Fruit fly (Drosophila melanogaster) whole organism, prepupa: ENCODE data around the gene Ddx1.

Experiments
- Blimp-1 ChIP-seq: fragments of 200-800 bp; sonication (Bioruptor generic); optimal IDR thresholded peaks from 3 replicates; lab custom pipeline; 2017; ENCODE audit warnings: missing biosample characterization, missing genetic modification characterization, mild to moderate bottlenecking, moderate library complexity, missing genetic modification reagents
- CG10631 ChIP-seq: fragments of 200-800 bp; sonication (Bioruptor generic); optimal IDR thresholded peaks from 2 replicates; lab custom pipeline; 2016; ENCODE audit warnings: missing biosample characterization, missing genetic modification characterization
- CG10669 ChIP-seq: fragments of 200-800 bp; sonication (Bioruptor generic); optimal IDR thresholded peaks from 3 replicates; lab custom pipeline; 2018; ENCODE audit warnings: missing biosample characterization, mild to moderate bottlenecking, missing genetic modification characterization, moderate library complexity
- CG1621 ChIP-seq: fragments of 200-800 bp; sonication (Bioruptor generic); optimal IDR thresholded peaks from 3 replicates; lab custom pipeline; 2018; ENCODE audit warnings: missing biosample characterization, mild to moderate bottlenecking, missing genetic modification characterization
- CG3032 ChIP-seq: fragments of 200-800 bp; optimal IDR thresholded peaks from 2 replicates; lab custom pipeline; 2019; ENCODE audit warnings: missing biosample characterization, mild to moderate bottlenecking, missing genetic modification characterization, moderate library complexity
- CG31627 ChIP-seq: fragments of 200-800 bp; sonication (Bioruptor generic); optimal IDR thresholded peaks from 3 replicates; lab custom pipeline; 2016; ENCODE audit warnings: missing biosample characterization, missing genetic modification characterization
- CG32006 ChIP-seq: fragments of 200-800 bp; sonication (Bioruptor generic); optimal IDR thresholded peaks from 3 replicates; lab custom pipeline; 2017; ENCODE audit warnings: missing biosample characterization, mild to moderate bottlenecking, missing genetic modification characterization
- CG34406 ChIP-seq: fragments of 200-800 bp; sonication (Bioruptor generic); optimal IDR thresholded peaks from 3 replicates; lab custom pipeline; 2016; ENCODE audit warnings: missing biosample characterization, missing genetic modification characterization
- CG3919 ChIP-seq: fragments of 200-800 bp; sonication (Bioruptor generic); optimal IDR thresholded peaks from 3 replicates; lab custom pipeline; 2016; ENCODE audit warnings: missing biosample characterization, missing genetic modification characterization
- CG4318 ChIP-seq: fragments of 200-800 bp; sonication (Bioruptor generic); optimal IDR thresholded peaks from 3 replicates; lab custom pipeline; 2017; ENCODE audit warnings: missing biosample characterization, mild to moderate bottlenecking, missing genetic modification characterization
- CG6163 ChIP-seq: fragments of 200-800 bp; sonication (Bioruptor generic); IDR thresholded peaks from 3 replicates; pipeline ENCODE4 v1.3.6; 2022; ENCODE audit warnings: missing biosample characterization, missing genetic modification characterization
- CG6792 ChIP-seq: fragments of 200-800 bp; sonication (Bioruptor generic); optimal IDR thresholded peaks from 3 replicates; lab custom pipeline; 2016; ENCODE audit warnings: missing biosample characterization, missing genetic modification characterization
- CG6808 ChIP-seq: fragments of 200-800 bp; sonication (Bioruptor generic); optimal IDR thresholded peaks from 3 replicates; lab custom pipeline; 2017; ENCODE audit warnings: missing biosample characterization, missing genetic modification characterization, mild to moderate bottlenecking, moderate library complexity, missing genetic modification reagents
- CG7368 ChIP-seq: fragments of 200-800 bp; sonication (Bioruptor generic); optimal IDR thresholded peaks from 3 replicates; lab custom pipeline; 2016; ENCODE audit warnings: missing biosample characterization, missing genetic modification characterization
- CG8119 ChIP-seq: fragments of 200-800 bp; sonication (Bioruptor generic); IDR thresholded peaks from 3 replicates; pipeline ENCODE4 v1.3.6; 2022; ENCODE audit warnings: missing biosample characterization, missing genetic modification characterization
- CG9139 ChIP-seq: fragments of 200-800 bp; sonication (Bioruptor generic); optimal IDR thresholded peaks from 3 replicates; lab custom pipeline; 2017; ENCODE audit warnings: missing biosample characterization, mild to moderate bottlenecking, missing genetic modification characterization
- Eip78C ChIP-seq: fragments of 200-800 bp; sonication (Bioruptor generic); peaks from one replicate; lab custom pipeline; 2016; ENCODE audit warnings: missing biosample characterization, missing genetic modification characterization
- Eip93F ChIP-seq: fragments of 200-800 bp; sonication (Bioruptor generic); optimal IDR thresholded peaks from 2 replicates; lab custom pipeline; 2016; ENCODE audit warnings: missing biosample characterization, mild to moderate bottlenecking, missing genetic modification characterization
- Ets21C ChIP-seq: fragments of 200-800 bp; sonication (Bioruptor generic); optimal IDR thresholded peaks from 3 replicates; lab custom pipeline; 2016; ENCODE audit warnings: missing biosample characterization, missing genetic modification characterization
- Hr39 ChIP-seq: fragments of 200-800 bp; sonication (Bioruptor generic); optimal IDR thresholded peaks from 2 replicates; lab custom pipeline; 2016; ENCODE audit warnings: missing biosample characterization, missing genetic modification characterization
- Lpt ChIP-seq: fragments of 200-800 bp; sonication (Bioruptor generic); optimal IDR thresholded peaks from 3 replicates; lab custom pipeline; 2016; ENCODE audit warnings: missing biosample characterization, missing genetic modification characterization
- Met ChIP-seq: fragments of 200-800 bp; sonication (Bioruptor generic); optimal IDR thresholded peaks from 3 replicates; lab custom pipeline; 2016; ENCODE audit warnings: missing biosample characterization, missing genetic modification characterization
- Sox102F ChIP-seq: fragments of 200-800 bp; sonication (Bioruptor generic); optimal IDR thresholded peaks from 2 replicates; lab custom pipeline; 2016; ENCODE audit warnings: missing biosample characterization, mild to moderate bottlenecking, missing genetic modification characterization
- Sox14 ChIP-seq: fragments of 200-800 bp; sonication (Bioruptor generic); optimal IDR thresholded peaks from 3 replicates; lab custom pipeline; 2016; ENCODE audit warnings: missing biosample characterization, missing genetic modification characterization
- Sox15 ChIP-seq: fragments of 200-800 bp; sonication (Bioruptor generic); optimal IDR thresholded peaks from 3 replicates; lab custom pipeline; 2016; ENCODE audit warnings: missing biosample characterization, missing genetic modification characterization
- acj6 ChIP-seq: fragments of 200-800 bp; sonication (Bioruptor generic); optimal IDR thresholded peaks from 3 replicates; lab custom pipeline; 2016; ENCODE audit warnings: missing biosample characterization, missing genetic modification characterization
- cyc ChIP-seq: fragments of 200-800 bp; sonication (Bioruptor generic); optimal IDR thresholded peaks from 3 replicates; lab custom pipeline; 2016; ENCODE audit warnings: missing biosample characterization, missing genetic modification characterization
- eg ChIP-seq: fragments of 200-800 bp; sonication (Bioruptor generic); IDR thresholded peaks from 3 replicates; pipeline ENCODE4 v1.3.6; 2022; ENCODE audit warnings: missing biosample characterization, missing genetic modification characterization
- esn ChIP-seq: fragments of 200-800 bp; sonication (Bioruptor generic); optimal IDR thresholded peaks from 2 replicates; lab custom pipeline; 2016; ENCODE audit warnings: missing biosample characterization, mild to moderate bottlenecking, missing genetic modification characterization, moderate library complexity
- fd59A ChIP-seq: fragments of 200-800 bp; sonication (Bioruptor generic); optimal IDR thresholded peaks from 2 replicates; lab custom pipeline; 2017; ENCODE audit warnings: missing biosample characterization, mild to moderate bottlenecking, missing genetic modification characterization, missing genetic modification reagents
- lz ChIP-seq: fragments of 200-800 bp; sonication (Bioruptor generic); optimal IDR thresholded peaks from 3 replicates; lab custom pipeline; 2016; ENCODE audit warnings: missing biosample characterization, missing genetic modification characterization
- net ChIP-seq: fragments of 200-800 bp; sonication (Bioruptor generic); optimal IDR thresholded peaks from 3 replicates; lab custom pipeline; 2016; ENCODE audit warnings: missing biosample characterization, missing genetic modification characterization
- pdm3 ChIP-seq: fragments of 200-800 bp; sonication (Bioruptor generic); optimal IDR thresholded peaks from 3 replicates; lab custom pipeline; 2016; ENCODE audit warnings: missing biosample characterization, missing genetic modification characterization
- ss ChIP-seq, 2 experiments: fragments of 200-800 bp; sonication (Bioruptor generic); optimal IDR thresholded peaks; 2 replicates in 1 of 2; 3 replicates in 1 of 2; lab custom pipeline; 2017 to 2018; ENCODE audit warnings: mild to moderate bottlenecking in 2 of 2, missing biosample characterization in 2 of 2, missing genetic modification characterization in 2 of 2, moderate library complexity in 1 of 2
- svp ChIP-seq: fragments of 200-800 bp; sonication (Bioruptor generic); peaks from one replicate; lab custom pipeline; 2016; ENCODE audit warnings: missing biosample characterization, missing genetic modification characterization

Ddx1 gene

DNA sequence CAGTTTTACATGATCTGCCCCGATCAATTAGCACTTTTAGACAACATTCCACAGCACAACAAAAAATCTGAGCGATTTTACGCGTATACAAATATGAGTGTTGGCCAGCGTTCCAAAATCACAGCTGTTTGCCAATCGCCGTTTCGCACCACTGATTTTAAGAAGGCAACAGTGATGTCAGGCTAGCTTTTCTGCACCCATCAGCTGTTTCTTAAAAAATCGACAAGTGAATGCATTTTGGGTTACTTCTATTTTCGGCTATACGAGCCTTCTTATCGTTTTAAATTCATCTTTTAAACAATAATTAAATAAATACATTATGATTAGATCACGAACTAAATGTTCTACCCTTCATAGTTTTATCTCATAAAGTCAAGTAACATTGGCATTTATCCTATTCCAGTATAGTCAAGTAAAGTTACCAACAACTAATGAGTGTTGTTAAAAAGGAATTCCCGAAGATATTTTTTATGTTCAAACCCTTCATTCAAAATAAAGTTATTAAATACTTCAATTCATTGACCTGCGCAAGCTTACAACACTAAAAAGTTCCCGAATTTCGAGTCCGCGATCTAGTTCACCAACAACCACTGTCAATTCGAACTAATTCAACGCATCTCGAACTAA, at the start of gene Ddx1, which contains the start of gene Rich (continued):
- TF ChIP-seq CG8119 (GFP tag; lab: Robert Waterston, UW) (no peak), Lpt (no peak), Met (GFP tag; lab: Kevin White, UChicago) (peak; percentile 58), acj6 (GFP tag; lab: Kevin White, UChicago) (peak; percentile 52), CG34406 (GFP tag; lab: Kevin White, UChicago) (peak; percentile 11), CG10631 (GFP tag; lab: Kevin White, UChicago) (no peak), svp (GFP tag; lab: Kevin White, UChicago) (peak; percentile 84), Sox15 (GFP tag; lab: Kevin White, UChicago) (peak; percentile 37), cyc (GFP tag; lab: Kevin White, UChicago) (peak; percentile 56)
- TF ChIP-seq, all 60 proteins: peak for 30

DNA sequence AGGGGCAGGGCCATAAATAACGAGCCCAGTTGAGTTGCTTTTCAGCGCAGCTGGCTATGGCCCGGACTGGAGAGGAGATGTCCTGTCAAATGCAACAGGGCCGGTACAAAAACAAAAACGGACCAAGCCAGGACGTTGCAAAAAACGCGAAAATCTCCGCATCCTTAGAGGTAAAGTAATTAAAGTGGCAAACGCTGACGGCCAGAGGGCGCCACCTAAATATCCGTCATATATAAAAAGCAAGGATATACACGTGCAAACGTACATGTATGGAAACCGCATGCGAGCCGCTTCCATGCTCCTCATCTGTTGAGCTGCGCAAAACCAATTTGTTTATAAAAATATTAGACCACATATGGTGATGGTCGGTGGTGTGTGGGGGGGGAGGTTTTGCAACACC, 48.4 kb upstream of the Ddx1 start:
- TF ChIP-seq CG6808 (no peak), Eip93F (GFP tag; lab: Kevin White, UChicago) (no peak), Eip78C (no peak), CG32006 (GFP tag; lab: Kevin White, UChicago) (no peak)
- TF ChIP-seq, all 60 proteins: peak for 0

DNA sequence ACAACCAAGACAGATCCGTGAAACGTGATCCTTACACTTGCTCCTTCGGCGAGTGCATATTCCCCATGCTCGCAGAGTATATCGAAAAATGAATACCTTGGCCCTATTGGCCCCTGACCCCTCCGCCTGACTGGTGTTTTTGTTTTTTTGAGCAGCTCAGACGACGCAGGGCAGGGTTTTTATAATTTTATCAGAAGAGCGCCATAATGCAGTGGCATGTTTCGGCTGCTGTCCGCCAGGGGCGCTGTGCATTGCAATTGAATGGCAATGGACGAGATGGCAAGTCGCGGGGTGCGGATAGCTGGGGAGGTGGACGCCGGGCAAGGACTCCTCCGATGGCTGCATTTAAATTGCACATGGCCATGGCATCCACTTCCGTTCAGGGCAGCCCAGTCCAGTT, 40.1 kb upstream of the Ddx1 start:
- TF ChIP-seq Sox102F (GFP tag; lab: Kevin White, UChicago) (no peak), CG7368 (GFP tag; lab: Kevin White, UChicago) (no peak), CG10669 (no peak), fd59A (GFP tag; lab: Kevin White, UChicago) (no peak), Hr39 (GFP tag; lab: Kevin White, UChicago) (no peak), CG31627 (GFP tag; lab: Kevin White, UChicago) (no peak), CG4318 (no peak), Eip78C (peak; percentile 24), eg (no peak), CG3032 (tag; lab: Kevin White, UChicago) (no peak), svp (GFP tag; lab: Kevin White, UChicago) (peak; percentile 6), ss (GFP tag; optimal IDR thresholded peaks at IDR 0.05; lab: Kevin White, UChicago) (no peak), CG3919 (GFP tag; lab: Kevin White, UChicago) (no peak)
- TF ChIP-seq, all 60 proteins: peak for 2

DNA sequence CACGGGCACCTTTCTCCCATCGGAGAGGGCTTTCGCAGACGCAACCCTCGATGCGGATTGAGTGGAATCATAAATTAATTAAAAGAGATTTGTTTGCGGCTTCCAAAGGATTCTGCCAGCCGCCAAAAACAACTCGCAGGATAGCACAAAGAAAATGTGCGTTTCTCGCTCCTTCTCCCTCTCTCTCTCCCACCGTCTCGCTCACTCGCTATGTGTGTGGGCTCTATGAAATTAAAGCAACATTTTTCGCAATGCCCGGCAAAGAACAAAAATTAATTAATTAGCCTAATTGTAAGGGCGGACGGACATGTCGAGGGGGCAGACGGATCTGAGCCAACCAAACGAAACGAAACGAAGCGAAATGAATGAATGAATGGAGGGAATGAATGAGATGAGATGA, 25.5 kb upstream of the Ddx1 start:
- TF ChIP-seq lz = no peak
- TF ChIP-seq svp (GFP tag; lab: Kevin White, UChicago) = peak; percentile 3
- no peak for TF ChIP-seq net
- TF ChIP-seq, all 60 proteins: peak for 1

DNA sequence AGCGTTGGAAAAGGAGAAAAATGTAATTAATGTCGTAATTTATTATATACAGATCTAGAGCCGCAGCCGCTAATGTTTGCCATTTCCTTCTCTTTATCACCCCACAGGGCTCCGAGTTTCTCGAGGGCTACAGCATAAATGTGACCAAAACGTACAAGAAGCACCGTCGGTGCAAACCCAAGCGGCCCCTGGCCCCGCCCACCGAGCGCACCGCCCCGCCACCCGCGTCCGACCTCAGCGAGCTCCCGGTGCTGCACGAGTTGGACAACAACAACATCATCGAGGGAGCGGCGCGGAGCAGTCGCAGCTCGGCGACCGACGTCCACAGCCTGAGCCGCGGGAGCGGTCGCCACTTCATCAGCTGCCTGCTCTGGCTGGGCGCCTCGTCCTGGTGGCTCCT, 20.9 kb upstream of the Ddx1 start:
- no peak for TF ChIP-seq fd59A (GFP tag; lab: Kevin White, UChicago)
- no peak for TF ChIP-seq esn
- TF ChIP-seq CG6163 (GFP tag; lab: Robert Waterston, UW) = no peak
- no peak for TF ChIP-seq Blimp-1 (GFP tag; lab: Kevin White, UChicago)

DNA sequence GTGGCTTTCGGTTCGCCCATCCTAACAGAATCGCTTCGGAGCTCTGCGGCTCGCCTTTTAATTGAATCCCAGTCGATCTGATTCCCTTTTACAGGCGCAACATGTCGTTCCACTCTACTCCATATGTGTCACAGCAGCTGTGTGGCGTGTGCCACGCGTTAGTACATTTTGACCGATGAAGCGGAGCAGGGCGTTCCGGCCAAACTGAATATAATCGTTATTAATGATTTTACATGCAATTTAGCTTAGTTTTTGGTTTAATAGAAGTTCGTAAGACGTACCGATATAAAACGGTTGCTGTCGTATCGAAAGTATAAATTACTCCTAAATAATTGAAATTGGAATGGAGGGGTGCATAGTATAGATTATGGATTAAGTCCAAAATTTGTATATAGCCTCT, 3.4 kb downstream of the Ddx1 start, which contains the start of gene CG11523:
Gene CG11523 (minus strand): TSS at position 145 of the 400 bp plus-strand sequence.
- TF ChIP-seq Eip78C = peak; percentile 69
- TF ChIP-seq CG6792 = no peak
- peak; percentile 39 for TF ChIP-seq CG3032 (tag; lab: Kevin White, UChicago)
- peak; percentile 4 for TF ChIP-seq cyc (GFP tag; lab: Kevin White, UChicago)
- TF ChIP-seq CG10669 = peak; percentile 95
- no peak for TF ChIP-seq CG9139 (GFP tag; lab: Kevin White, UChicago)
- TF ChIP-seq Sox14 (GFP tag; lab: Kevin White, UChicago) = peak; percentile 14
- TF ChIP-seq pdm3 (GFP tag; lab: Kevin White, UChicago) = peak; percentile 23
- TF ChIP-seq CG1621 = peak; percentile 95
- TF ChIP-seq Hr39 (GFP tag; lab: Kevin White, UChicago) = peak; percentile 46
- TF ChIP-seq CG7368 (GFP tag; lab: Kevin White, UChicago) = no peak
- TF ChIP-seq Ets21C = peak; percentile 11
- no peak for TF ChIP-seq Blimp-1 (GFP tag; lab: Kevin White, UChicago)
- TF ChIP-seq CG31627 (GFP tag; lab: Kevin White, UChicago) = peak; percentile 21
- peak; percentile 23 for TF ChIP-seq CG3919 (GFP tag; lab: Kevin White, UChicago)
- peak; percentile 5; the same call in 1 of the 3 replicates for TF ChIP-seq eg
- TF ChIP-seq, all 60 proteins: peak for 12
